Worm (Caenorhabditis elegans) whole organism, L4 larva: ENCODE results near the gene F31F6.3.

ENCODE experiments used
- F26F4.8 ChIP-seq: fragments of 200-800 bp; sonication (Bioruptor generic); conservative IDR thresholded peaks from 2 replicates; pipeline ENCODE4 v1.3.6; 2022; ENCODE audit warnings: missing genetic modification characterization, missing compliant biosample characterization
- F37D6.2 ChIP-seq: sonication (generic microtip); optimal IDR thresholded peaks from 2 replicates; lab custom pipeline; 2016; ENCODE audit warnings: mild to moderate bottlenecking, missing genetic modification characterization, missing compliant biosample characterization
- T26A8.4 ChIP-seq: fragments of 200-800 bp; sonication (Bioruptor generic); IDR thresholded peaks from 2 replicates; pipeline ENCODE4 v1.3.6; 2022; ENCODE audit warnings: missing genetic modification characterization, missing compliant biosample characterization
- Y105C5A.15 ChIP-seq: fragments of 200-800 bp; sonication (Bioruptor generic); IDR thresholded peaks from 2 replicates; pipeline ENCODE4 v1.3.6; 2022; ENCODE audit warnings: missing genetic modification characterization, missing compliant biosample characterization
- Y48G9A.11 ChIP-seq: fragments of 200-800 bp; sonication (Bioruptor generic); IDR thresholded peaks from 2 replicates; pipeline ENCODE4 v1.3.6; 2022; ENCODE audit warnings: missing genetic modification reagents, missing genetic modification characterization, missing compliant biosample characterization
- ZK337.2 ChIP-seq: fragments of 200-800 bp; sonication (Bioruptor generic); IDR thresholded peaks from 2 replicates; pipeline ENCODE4 v1.3.6; 2022; ENCODE audit warnings: missing genetic modification reagents, missing genetic modification characterization, missing compliant biosample characterization
- aha-1 ChIP-seq: fragments of 150-350 bp; peaks from one replicate; lab custom pipeline; 2014; ENCODE audit warnings: missing biosample characterization, missing genetic modification characterization
- aly-2 ChIP-seq: sonication (generic microtip); optimal IDR thresholded peaks from 2 replicates; lab custom pipeline; 2018; ENCODE audit warnings: missing biosample characterization, missing genetic modification characterization
- ceh-44 ChIP-seq: fragments of 200-800 bp; sonication (Bioruptor generic); IDR thresholded peaks from 2 replicates; pipeline ENCODE4 v1.3.6; 2022; ENCODE audit warnings: missing genetic modification reagents, missing genetic modification characterization, missing compliant biosample characterization
- ces-1 ChIP-seq: fragments of 150-350 bp; sonication (generic microtip); optimal IDR thresholded peaks from 4 replicates; lab custom pipeline; 2014; ENCODE audit warnings: missing biosample characterization, missing genetic modification reagents, missing genetic modification characterization
- daf-16 ChIP-seq, 3 experiments: sonication (generic microtip); optimal IDR thresholded peaks; 2 replicates each; lab custom pipeline; 2016 to 2017; ENCODE audit warnings: missing genetic modification characterization in 3 of 3, missing genetic modification reagents in 3 of 3, mild to moderate bottlenecking in 2 of 3, missing compliant biosample characterization in 2 of 3, missing biosample characterization in 1 of 3, moderate library complexity in 1 of 3
- daf-19 ChIP-seq: fragments of 200-800 bp; sonication (Bioruptor generic); conservative IDR thresholded peaks from 2 replicates; pipeline ENCODE4 v1.3.6; 2022; ENCODE audit warnings: missing genetic modification characterization, missing compliant biosample characterization
- daf-8 ChIP-seq: fragments of 200-800 bp; sonication (Bioruptor generic); IDR thresholded peaks from 2 replicates; pipeline ENCODE4 v1.3.6; 2022; ENCODE audit warnings: missing genetic modification characterization, missing compliant biosample characterization
- dmd-6 ChIP-seq: fragments of 200-800 bp; sonication (Bioruptor generic); IDR thresholded peaks from 2 replicates; pipeline ENCODE4 v1.3.6; 2022; ENCODE audit warnings: missing genetic modification reagents, missing genetic modification characterization, missing compliant biosample characterization
- dmd-9 ChIP-seq: fragments of 200-800 bp; sonication (Bioruptor generic); IDR thresholded peaks from 2 replicates; pipeline ENCODE4 v1.3.6; 2022; ENCODE audit warnings: missing genetic modification reagents, missing genetic modification characterization, missing compliant biosample characterization
- dpl-1 ChIP-seq: fragments of 150-350 bp; optimal IDR thresholded peaks from 2 replicates; lab custom pipeline; 2014; ENCODE audit warnings: missing biosample characterization, missing genetic modification reagents, missing genetic modification characterization
- duxl-1 ChIP-seq: sonication (generic microtip); optimal IDR thresholded peaks from 2 replicates; lab custom pipeline; 2016; ENCODE audit warnings: mild to moderate bottlenecking, missing genetic modification characterization, moderate library complexity, missing compliant biosample characterization; ENCODE audit not compliant: poor library complexity
- dve-1 ChIP-seq: sonication (generic microtip); optimal IDR thresholded peaks from 2 replicates; lab custom pipeline; 2017; ENCODE audit warnings: antibody characterized with exemption, mild to moderate bottlenecking, missing genetic modification characterization, missing compliant biosample characterization; ENCODE audit not compliant: insufficient read depth
- hlh-11 ChIP-seq: fragments of 200-800 bp; sonication (Bioruptor generic); optimal IDR thresholded peaks from 2 replicates; lab custom pipeline; 2018; ENCODE audit warnings: mild to moderate bottlenecking, missing genetic modification characterization, missing compliant biosample characterization
- lim-7 ChIP-seq: fragments of 200-800 bp; sonication (Bioruptor generic); IDR thresholded peaks from 2 replicates; pipeline ENCODE4 v1.3.6; 2022; ENCODE audit warnings: missing genetic modification characterization, missing compliant biosample characterization
- mes-2 ChIP-seq: sonication (generic microtip); optimal IDR thresholded peaks from 2 replicates; lab custom pipeline; 2016; ENCODE audit warnings: missing genotype, mild to moderate bottlenecking, missing genetic modification characterization, missing compliant biosample characterization; ENCODE audit not compliant: poor library complexity, severe bottlenecking
- mxl-2 ChIP-seq: fragments of 200-800 bp; sonication (Bioruptor generic); conservative IDR thresholded peaks from 2 replicates; pipeline ENCODE4 v1.3.6; 2022; ENCODE audit warnings: missing genetic modification reagents, missing genetic modification characterization, missing compliant biosample characterization
- nhr-10 ChIP-seq: fragments of 150-350 bp; optimal IDR thresholded peaks from 2 replicates; lab custom pipeline; 2014; ENCODE audit warnings: missing biosample characterization, missing genetic modification characterization
- nhr-11 ChIP-seq: fragments of 150-350 bp; optimal IDR thresholded peaks from 2 replicates; lab custom pipeline; 2014; ENCODE audit warnings: missing biosample characterization, missing genetic modification characterization
- nhr-111 ChIP-seq: fragments of 200-800 bp; sonication (Bioruptor generic); optimal IDR thresholded peaks from 2 replicates; lab custom pipeline; 2018; ENCODE audit warnings: mild to moderate bottlenecking, missing genetic modification characterization, missing compliant biosample characterization
- nhr-237 ChIP-seq: sonication (generic microtip); optimal IDR thresholded peaks from 2 replicates; lab custom pipeline; 2017; ENCODE audit warnings: missing biosample characterization, missing genetic modification characterization
- nhr-28 ChIP-seq: fragments of 150-350 bp; optimal IDR thresholded peaks from 2 replicates; lab custom pipeline; 2014; ENCODE audit warnings: missing biosample characterization, missing genetic modification characterization
- nhr-6 ChIP-seq: fragments of 150-350 bp; optimal IDR thresholded peaks from 2 replicates; lab custom pipeline; 2014; ENCODE audit warnings: missing biosample characterization, missing genetic modification characterization
- nhr-76 ChIP-seq: fragments of 150-350 bp; optimal IDR thresholded peaks from 2 replicates; lab custom pipeline; 2014; ENCODE audit warnings: missing biosample characterization, missing genetic modification characterization
- pha-4 ChIP-seq, 2 experiments: fragments of 150-350 bp in 1 of 2; fragments of 200-800 bp in 1 of 2; sonication (Bioruptor generic) in 1 of 2; IDR thresholded peaks in 1 of 2; optimal IDR thresholded peaks in 1 of 2; 2 replicates each; pipeline versions ENCODE4 v1.3.6 to Lab custom; 2014 to 2022; ENCODE audit warnings: missing genetic modification characterization in 2 of 2, missing genetic modification reagents in 2 of 2, missing biosample characterization in 1 of 2, missing compliant biosample characterization in 1 of 2
- php-3 ChIP-seq: fragments of 200-800 bp; sonication (Bioruptor generic); IDR thresholded peaks from 2 replicates; pipeline ENCODE4 v1.3.6; 2022; ENCODE audit warnings: missing genetic modification reagents, missing genetic modification characterization, missing compliant biosample characterization
- rbr-2 ChIP-seq: sonication (generic microtip); optimal IDR thresholded peaks from 2 replicates; lab custom pipeline; 2016; ENCODE audit warnings: missing genotype, missing genetic modification characterization, missing compliant biosample characterization
- saeg-2 ChIP-seq: fragments of 200-800 bp; sonication (Bioruptor generic); IDR thresholded peaks from 2 replicates; pipeline ENCODE4 v1.3.6; 2022; ENCODE audit warnings: missing genetic modification reagents, missing genetic modification characterization, missing compliant biosample characterization
- sdz-12 ChIP-seq: fragments of 200-800 bp; sonication (Bioruptor generic); optimal IDR thresholded peaks from 2 replicates; lab custom pipeline; 2018; ENCODE audit warnings: mild to moderate bottlenecking, missing genetic modification characterization, missing compliant biosample characterization
- set-16 ChIP-seq: fragments of 200-800 bp; sonication (Bioruptor generic); IDR thresholded peaks from 2 replicates; pipeline ENCODE4 v1.3.6; 2022; ENCODE audit warnings: missing genetic modification reagents, missing genetic modification characterization, missing compliant biosample characterization
- snpc-1.2 ChIP-seq: fragments of 200-800 bp; sonication (Bioruptor generic); IDR thresholded peaks from 2 replicates; pipeline ENCODE4 v1.3.6; 2022; ENCODE audit warnings: missing genetic modification reagents, missing genetic modification characterization, missing compliant biosample characterization
- snpc-4 ChIP-seq: fragments of 150-350 bp; optimal IDR thresholded peaks from 2 replicates; lab custom pipeline; 2014; ENCODE audit warnings: missing biosample characterization, missing genetic modification characterization
- unc-39 ChIP-seq: sonication (generic microtip); optimal IDR thresholded peaks from 2 replicates; lab custom pipeline; 2017; ENCODE audit warnings: missing biosample characterization, missing genetic modification characterization
- unc-62 ChIP-seq, 3 experiments: fragments of 150-350 bp in 1 of 3; sonication (generic microtip); optimal IDR thresholded peaks in 2 of 3; peaks in 1 of 3; 1 replicate in 1 of 3; 2 replicates in 2 of 3; lab custom pipeline; 2014 to 2017; ENCODE audit warnings: missing biosample characterization in 3 of 3, missing genetic modification characterization in 3 of 3, missing genetic modification reagents in 3 of 3, missing genotype in 1 of 3
- vab-7 ChIP-seq: fragments of 200-800 bp; sonication (Bioruptor generic); IDR thresholded peaks from 2 replicates; pipeline ENCODE4 v1.3.6; 2022; ENCODE audit warnings: missing genetic modification reagents, missing genetic modification characterization, missing compliant biosample characterization
- ztf-11 ChIP-seq: fragments of 150-350 bp; optimal IDR thresholded peaks from 2 replicates; lab custom pipeline; 2014; ENCODE audit warnings: missing biosample characterization, missing genetic modification characterization

Gene F31F6.3

ce11 chrX:14841030-14841429 lies 31.6 kb downstream of the F31F6.3 start (continued):
- TF ChIP-seq aly-2 (tag; lab: Kevin White, UChicago), result no peak
- TF ChIP-seq saeg-2 (GFP tag; lab: Robert Waterston, UW), result 0 out of 2 replicates have a peak, but pooled peaks have one; percentile 22

ce11 chrX:14838339-14838738 lies 34.3 kb downstream of the F31F6.3 start:
- TF ChIP-seq nhr-11 (no peak), nhr-6 (tag; lab: Kevin White, UChicago) (no peak), daf-19 (GFP tag; lab: Robert Waterston, UW) (no peak), mes-2 (no peak), Y105C5A.15 (GFP tag; lab: Robert Waterston, UW) (no peak), pha-4 (GFP tag; IDR thresholded peaks at IDR 0.05; lab: Robert Waterston, UW) (no peak), pha-4 (tag; optimal IDR thresholded peaks at IDR 0.05; lab: Kevin White, UChicago) (no peak), dmd-6 (no peak), duxl-1 (tag; lab: Kevin White, UChicago) (no peak), vab-7 (GFP tag; lab: Robert Waterston, UW) (no peak), dve-1 (no peak), aha-1 (tag; lab: Kevin White, UChicago) (no peak), php-3 (GFP tag; lab: Robert Waterston, UW) (no peak), hlh-11 (tag; lab: Kevin White, UChicago) (no peak), nhr-237 (tag; lab: Kevin White, UChicago) (no peak), sdz-12 (GFP tag; lab: Kevin White, UChicago) (no peak), T26A8.4 (GFP tag; lab: Robert Waterston, UW) (no peak)

- TF ChIP-seq set-16 (GFP tag; lab: Robert Waterston, UW) (no peak), aha-1 (tag; lab: Kevin White, UChicago) (peak; percentile 10), dmd-9 (GFP tag; lab: Robert Waterston, UW) (no peak), mxl-2 (GFP tag; lab: Robert Waterston, UW) (no peak), dpl-1 (GFP tag; lab: Kevin White, UChicago) (no peak), aly-2 (tag; lab: Kevin White, UChicago) (no peak)
Measured at ce11 chrX:14831531-14831930, 41.1 kb downstream of the F31F6.3 start, which contains the start of gene dpf-2. TSS of gene dpf-2 (plus strand) at chrX:14831831.

- TF ChIP-seq unc-62 (GFP tag; optimal IDR thresholded peaks at IDR 0.05 in 1 of 2; lab: Kevin White, UChicago), result peak in 1 of 2 experiments; percentile 4
- TF ChIP-seq unc-62 (tag; optimal IDR thresholded peaks at IDR 0.05; lab: Kevin White, UChicago), result no peak
- TF ChIP-seq aha-1 (tag; lab: Kevin White, UChicago), result peak; percentile 96
- TF ChIP-seq rbr-2 (tag; lab: Kevin White, UChicago), result no peak
Measured at ce11 chrX:14828766-14829165, 43.9 kb downstream of the F31F6.3 start.

- TF ChIP-seq nhr-10 (tag; lab: Kevin White, UChicago), result no peak
- peak; percentile 91 for TF ChIP-seq nhr-28 (tag; lab: Kevin White, UChicago)
- no peak for TF ChIP-seq F26F4.8 (GFP tag; lab: Robert Waterston, UW)
- no peak for TF ChIP-seq unc-39
- no peak for TF ChIP-seq ceh-44
- no peak for TF ChIP-seq daf-8 (GFP tag; lab: Robert Waterston, UW)
- TF ChIP-seq snpc-1.2 (GFP tag; lab: Robert Waterston, UW), result no peak
- peak; percentile 5 for TF ChIP-seq F37D6.2 (tag; lab: Kevin White, UChicago)
- TF ChIP-seq dmd-9 (GFP tag; lab: Robert Waterston, UW), result no peak
- TF ChIP-seq ztf-11, result no peak
- TF ChIP-seq dpl-1 (GFP tag; lab: Kevin White, UChicago), result peak; percentile 33
- no peak for TF ChIP-seq nhr-111
- no peak for TF ChIP-seq ZK337.2 (GFP tag; lab: Robert Waterston, UW)
- no peak for TF ChIP-seq lim-7 (GFP tag; lab: Robert Waterston, UW)
- no peak for TF ChIP-seq Y48G9A.11 (GFP tag; lab: Robert Waterston, UW)
- no peak for TF ChIP-seq nhr-76 (tag; lab: Kevin White, UChicago)
- TF ChIP-seq daf-16 (GFP tag; optimal IDR thresholded peaks at IDR 0.05; lab: Kevin White, UChicago), result no peak
- peak; percentile 76 for TF ChIP-seq daf-16 (tag; optimal IDR thresholded peaks at IDR 0.05; lab: Kevin White, UChicago)
- TF ChIP-seq sdz-12 (GFP tag; lab: Kevin White, UChicago), result no peak
- TF ChIP-seq ces-1 (GFP tag; lab: Kevin White, UChicago), result no peak
- no peak for TF ChIP-seq vab-7 (GFP tag; lab: Robert Waterston, UW)
- TF ChIP-seq snpc-4 (tag; lab: Kevin White, UChicago), result no peak
- TF ChIP-seq saeg-2 (GFP tag; lab: Robert Waterston, UW), result no peak
- TF ChIP-seq rbr-2 (tag; lab: Kevin White, UChicago), result peak; percentile 51
- TF ChIP-seq nhr-11, result peak; percentile 58
Measured at ce11 chrX:14824490-14825050, 48.1 kb downstream of the F31F6.3 start, which contains the start of gene mbk-1. TSS of gene mbk-1 (minus strand) at chrX:14824540.
